Fruit fly (Drosophila melanogaster) whole organism, embryonic: ENCODE measurements around the gene a10.
A peak's percentile ranks its signal among the peaks of the same experiment; 100 is the strongest.

Experiments used
- Bdp1 ChIP-seq: fragments of 200-800 bp; sonication (Bioruptor generic); optimal IDR thresholded peaks from 3 replicates; lab custom pipeline; 2016; ENCODE audit warnings: missing biosample characterization, missing genetic modification characterization
- CG10366 ChIP-seq: fragments of 200-800 bp; sonication (Bioruptor generic); IDR thresholded peaks from 2 replicates; pipeline ENCODE4 v1.3.6; 2022; ENCODE audit warnings: missing biosample characterization, missing genetic modification characterization
- CG10543 ChIP-seq: fragments of 200-800 bp; sonication (Bioruptor generic); optimal IDR thresholded peaks from 3 replicates; lab custom pipeline; 2017; ENCODE audit warnings: missing biosample characterization, mild to moderate bottlenecking, missing genetic modification characterization, moderate library complexity
- CG10565 ChIP-seq: fragments of 200-800 bp; sonication (Bioruptor generic); optimal IDR thresholded peaks from 3 replicates; lab custom pipeline; 2016; ENCODE audit warnings: missing biosample characterization, mild to moderate bottlenecking, missing genetic modification characterization
- CG11456 ChIP-seq: fragments of 200-800 bp; sonication (Bioruptor generic); IDR thresholded peaks from 3 replicates; pipeline ENCODE4 v1.3.6; 2022; ENCODE audit warnings: missing biosample characterization, missing genetic modification characterization
- CG12299 ChIP-seq: fragments of 200-800 bp; sonication (Bioruptor generic); optimal IDR thresholded peaks from 2 replicates; lab custom pipeline; 2018; ENCODE audit warnings: missing biosample characterization, mild to moderate bottlenecking, missing genetic modification characterization
- CG12391 ChIP-seq: fragments of 200-800 bp; sonication (Bioruptor generic); optimal IDR thresholded peaks from 3 replicates; lab custom pipeline; 2018; ENCODE audit warnings: missing biosample characterization, mild to moderate bottlenecking, missing genetic modification characterization, moderate library complexity
- CG12769 ChIP-seq: fragments of 200-800 bp; sonication (Bioruptor generic); optimal IDR thresholded peaks from 2 replicates; lab custom pipeline; 2019; ENCODE audit warnings: missing biosample characterization, mild to moderate bottlenecking, missing genetic modification characterization, moderate library complexity
- CG15601 ChIP-seq: fragments of 200-800 bp; sonication (Bioruptor generic); optimal IDR thresholded peaks from 3 replicates; lab custom pipeline; 2019; ENCODE audit warnings: missing biosample characterization, mild to moderate bottlenecking, missing genetic modification characterization, moderate library complexity
- CG17829 ChIP-seq: fragments of 200-800 bp; optimal IDR thresholded peaks from 2 replicates; lab custom pipeline; 2019; ENCODE audit warnings: missing biosample characterization, mild to moderate bottlenecking, missing genetic modification characterization, moderate library complexity
- CG2116 ChIP-seq: fragments of 200-800 bp; sonication (Bioruptor generic); optimal IDR thresholded peaks from 3 replicates; lab custom pipeline; 2018; ENCODE audit warnings: missing biosample characterization, mild to moderate bottlenecking, missing genetic modification characterization
- CG33213 ChIP-seq: fragments of 200-800 bp; sonication (Bioruptor generic); optimal IDR thresholded peaks from 3 replicates; lab custom pipeline; 2016; ENCODE audit warnings: missing biosample characterization, missing genetic modification characterization
- CG34376 ChIP-seq: fragments of 200-800 bp; sonication (Bioruptor generic); optimal IDR thresholded peaks from 2 replicates; lab custom pipeline; 2018; ENCODE audit warnings: missing biosample characterization, mild to moderate bottlenecking, missing genetic modification characterization
- CG43689 ChIP-seq: fragments of 200-800 bp; sonication (Bioruptor generic); IDR thresholded peaks from 2 replicates; pipeline ENCODE4 v1.3.6; 2022; ENCODE audit warnings: missing biosample characterization, missing genetic modification characterization
- CG6272 ChIP-seq: fragments of 200-800 bp; sonication (Bioruptor generic); IDR thresholded peaks from 2 replicates; pipeline ENCODE4 v1.3.6; 2022; ENCODE audit warnings: missing biosample characterization, missing genetic modification characterization
- CG6791 ChIP-seq: fragments of 200-800 bp; sonication (Bioruptor generic); IDR thresholded peaks from 3 replicates; pipeline ENCODE4 v1.3.6; 2022; ENCODE audit warnings: missing biosample characterization, missing genetic modification characterization; ENCODE audit not compliant: partially characterized antibody
- CG9876 ChIP-seq: fragments of 200-800 bp; sonication (Bioruptor generic); optimal IDR thresholded peaks from 2 replicates; lab custom pipeline; 2016; ENCODE audit warnings: missing biosample characterization, missing genetic modification characterization
- D19B ChIP-seq: fragments of 200-800 bp; sonication (Bioruptor generic); optimal IDR thresholded peaks from 2 replicates; lab custom pipeline; 2017; ENCODE audit warnings: missing biosample characterization, mild to moderate bottlenecking, missing genetic modification characterization
- Dll ChIP-seq: fragments of 200-800 bp; sonication (Bioruptor generic); IDR thresholded peaks from 4 replicates; pipeline ENCODE4 v1.3.6; 2022; ENCODE audit warnings: missing biosample characterization, missing genetic modification characterization; ENCODE audit not compliant: partially characterized antibody
- Dp ChIP-seq: fragments of 200-800 bp; sonication (Bioruptor generic); optimal IDR thresholded peaks from 2 replicates; lab custom pipeline; 2018; ENCODE audit warnings: missing biosample characterization, mild to moderate bottlenecking, missing genetic modification characterization, moderate library complexity
- E2f2 ChIP-seq: fragments of 200-800 bp; sonication (Bioruptor generic); IDR thresholded peaks from 2 replicates; pipeline ENCODE4 v1.3.6; 2022; ENCODE audit warnings: missing biosample characterization, missing genetic modification characterization
- Hand ChIP-seq: fragments of 200-800 bp; sonication (Bioruptor generic); optimal IDR thresholded peaks from 2 replicates; lab custom pipeline; 2017; ENCODE audit warnings: mild to moderate bottlenecking, missing biosample characterization, missing genetic modification reagents, missing genetic modification characterization
- HmgD ChIP-seq: fragments of 200-800 bp; sonication (Bioruptor generic); optimal IDR thresholded peaks from 3 replicates; lab custom pipeline; 2016; ENCODE audit warnings: missing biosample characterization, missing genetic modification characterization
- Hr78 ChIP-seq, 2 experiments: fragments of 200-800 bp in 1 of 2; fragments of >200 bp in 1 of 2; sonication (Bioruptor generic) in 1 of 2; optimal IDR thresholded peaks; 2 replicates each; lab custom pipeline; 2017 to 2019; ENCODE audit warnings: missing biosample characterization in 2 of 2, missing genetic modification characterization in 2 of 2, mild to moderate bottlenecking in 1 of 2, moderate library complexity in 1 of 2
- Lhr ChIP-seq: fragments of 200-800 bp; sonication (Bioruptor generic); optimal IDR thresholded peaks from 3 replicates; lab custom pipeline; 2017; ENCODE audit warnings: mild to moderate bottlenecking, missing biosample characterization, missing genetic modification reagents, missing genetic modification characterization
- Pdp1 ChIP-seq, 2 experiments: fragments of 200-800 bp; sonication (Bioruptor generic); optimal IDR thresholded peaks; 3 replicates each; lab custom pipeline; 2016; ENCODE audit warnings: missing biosample characterization in 2 of 2, missing genetic modification characterization in 2 of 2, mild to moderate bottlenecking in 1 of 2, moderate library complexity in 1 of 2
- Scr ChIP-seq: fragments of 200-800 bp; sonication (Bioruptor generic); IDR thresholded peaks from 2 replicates; pipeline ENCODE4 v1.3.6; 2022; ENCODE audit warnings: missing biosample characterization, missing genetic modification characterization; ENCODE audit not compliant: partially characterized antibody
- Sry-δ ChIP-seq: fragments of 200-800 bp; sonication (Bioruptor generic); optimal IDR thresholded peaks from 2 replicates; lab custom pipeline; 2016; ENCODE audit warnings: missing biosample characterization, missing genetic modification characterization
- Xrp1 ChIP-seq: fragments of 200-800 bp; sonication (Bioruptor generic); IDR thresholded peaks from 2 replicates; pipeline ENCODE4 v1.3.6; 2022; ENCODE audit warnings: missing biosample characterization, missing genetic modification characterization
- amos ChIP-seq: fragments of 200-800 bp; sonication (Bioruptor generic); IDR thresholded peaks from 2 replicates; pipeline ENCODE4 v1.3.6; 2022; ENCODE audit warnings: missing biosample characterization, missing genetic modification characterization; ENCODE audit not compliant: partially characterized antibody
- aop ChIP-seq: fragments of 200-800 bp; sonication (Bioruptor generic); IDR thresholded peaks from 2 replicates; pipeline ENCODE4 v1.3.6; 2022; ENCODE audit warnings: missing biosample characterization, missing genetic modification characterization
- bbx ChIP-seq: fragments of 200-800 bp; sonication (Bioruptor generic); IDR thresholded peaks from 2 replicates; pipeline ENCODE4 v1.3.6; 2022; ENCODE audit warnings: missing biosample characterization, missing genetic modification characterization; ENCODE audit not compliant: partially characterized antibody
- bigmax ChIP-seq: fragments of 200-800 bp; sonication (Bioruptor generic); optimal IDR thresholded peaks from 2 replicates; lab custom pipeline; 2018; ENCODE audit warnings: missing biosample characterization, mild to moderate bottlenecking, missing genetic modification characterization
- bowl ChIP-seq: fragments of 200-800 bp; sonication (Bioruptor generic); IDR thresholded peaks from 2 replicates; pipeline ENCODE4 v1.3.6; 2022; ENCODE audit warnings: missing biosample characterization, missing genetic modification characterization
- cas ChIP-seq: fragments of 200-800 bp; sonication (Bioruptor generic); IDR thresholded peaks from 2 replicates; pipeline ENCODE4 v1.3.6; 2022; ENCODE audit warnings: missing biosample characterization, missing genetic modification characterization
- da ChIP-seq: fragments of 200-800 bp; sonication (Bioruptor generic); optimal IDR thresholded peaks from 2 replicates; lab custom pipeline; 2016; ENCODE audit warnings: missing biosample characterization, missing genetic modification characterization
- gfzf ChIP-seq: fragments of 200-800 bp; sonication (Bioruptor generic); optimal IDR thresholded peaks from 2 replicates; lab custom pipeline; 2016; ENCODE audit warnings: missing biosample characterization, mild to moderate bottlenecking, missing genetic modification characterization, moderate library complexity
- hb ChIP-seq: fragments of 200-800 bp; sonication (Bioruptor generic); IDR thresholded peaks from 3 replicates; pipeline ENCODE4 v1.3.6; 2022; ENCODE audit warnings: missing biosample characterization, missing genetic modification characterization; ENCODE audit not compliant: partially characterized antibody
- hbn ChIP-seq: fragments of 200-800 bp; sonication (Bioruptor generic); IDR thresholded peaks from 2 replicates; pipeline ENCODE4 v1.3.6; 2022; ENCODE audit warnings: missing biosample characterization, missing genetic modification characterization; ENCODE audit not compliant: partially characterized antibody
- hth ChIP-seq: fragments of >200 bp; optimal IDR thresholded peaks from 2 replicates; lab custom pipeline; 2017; ENCODE audit warnings: inconsistent platforms
- klu ChIP-seq: fragments of 200-800 bp; sonication (Bioruptor generic); IDR thresholded peaks from 2 replicates; pipeline ENCODE4 v1.3.6; 2022; ENCODE audit warnings: missing biosample characterization, missing genetic modification characterization
- lov ChIP-seq, 2 experiments: fragments of 200-800 bp in 1 of 2; fragments of >200 bp in 1 of 2; sonication (Bioruptor generic) in 1 of 2; IDR thresholded peaks in 1 of 2; optimal IDR thresholded peaks in 1 of 2; 2 replicates in 1 of 2; 3 replicates in 1 of 2; pipeline versions ENCODE4 v1.3.6 to Lab custom; 2017 to 2022; ENCODE audit warnings: missing biosample characterization in 1 of 2, missing genetic modification characterization in 1 of 2
- mld ChIP-seq: fragments of 200-800 bp; sonication (Bioruptor generic); IDR thresholded peaks from 3 replicates; pipeline ENCODE4 v1.3.6; 2022; ENCODE audit warnings: missing biosample characterization, missing genetic modification characterization; ENCODE audit not compliant: partially characterized antibody
- oc ChIP-seq: fragments of 200-800 bp; sonication (Bioruptor generic); optimal IDR thresholded peaks from 2 replicates; lab custom pipeline; 2018; ENCODE audit warnings: missing biosample characterization, mild to moderate bottlenecking, missing genetic modification characterization, moderate library complexity
- ranshi ChIP-seq: fragments of 200-800 bp; sonication (Bioruptor generic); IDR thresholded peaks from 2 replicates; pipeline ENCODE4 v1.3.6; 2022; ENCODE audit warnings: missing biosample characterization, missing genetic modification characterization
- scrt ChIP-seq: fragments of 200-800 bp; sonication (Bioruptor generic); optimal IDR thresholded peaks from 2 replicates; lab custom pipeline; 2018; ENCODE audit warnings: missing biosample characterization, mild to moderate bottlenecking, missing genetic modification characterization, moderate library complexity
- tin ChIP-seq: fragments of 200-800 bp; sonication (Bioruptor generic); optimal IDR thresholded peaks from 3 replicates; lab custom pipeline; 2016; ENCODE audit warnings: missing biosample characterization, missing genetic modification characterization
- tna ChIP-seq: fragments of 200-800 bp; sonication (Bioruptor generic); IDR thresholded peaks from 2 replicates; pipeline ENCODE4 v1.3.6; 2022; ENCODE audit warnings: missing biosample characterization, missing genetic modification characterization; ENCODE audit not compliant: partially characterized antibody
- zen2 ChIP-seq: fragments of 200-800 bp; sonication (Bioruptor generic); IDR thresholded peaks from 3 replicates; pipeline ENCODE4 v1.3.6; 2022; ENCODE audit warnings: missing biosample characterization, missing genetic modification characterization; ENCODE audit not compliant: partially characterized antibody

Gene a10

dm6 chr3L:17027310-17027709, 3.8 kb upstream of the a10 start, which contains the start of gene CG7730 (continued):
- TF ChIP-seq tin (GFP tag; lab: Kevin White, UChicago) (no peak), amos (GFP tag; lab: Robert Waterston, UW) (peak; percentile 47; the same call in 1 of the 2 replicates), CG43689 (GFP tag; lab: Robert Waterston, UW) (no peak), cas (GFP tag; lab: Robert Waterston, UW) (no peak), CG12769 (no peak), Xrp1 (GFP tag; lab: Robert Waterston, UW) (no peak), bbx (GFP tag; lab: Robert Waterston, UW) (peak; percentile 58; the same call in 1 of the 2 replicates), CG12299 (tag; lab: Kevin White, UChicago) (no peak), Dll (peak; percentile 71), Dp (GFP tag; lab: Kevin White, UChicago) (peak; percentile 81), CG17829 (tag; lab: Kevin White, UChicago) (no peak), CG6791 (GFP tag; lab: Robert Waterston, UW) (peak; percentile 75), CG10543 (no peak), CG6272 (GFP tag; lab: Robert Waterston, UW) (no peak), CG11456 (GFP tag; lab: Robert Waterston, UW) (no peak), Sry-δ (peak; percentile 6), hb (GFP tag; lab: Robert Waterston, UW) (peak; percentile 32; the same call in 1 of the 3 replicates), oc (no peak), HmgD (GFP tag; lab: Kevin White, UChicago) (no peak), hbn (peak; percentile 58; the same call in 1 of the 2 replicates), CG9876 (GFP tag; lab: Kevin White, UChicago) (no peak), scrt (GFP tag; lab: Kevin White, UChicago) (no peak), zen2 (GFP tag; lab: Robert Waterston, UW) (peak; percentile 79), Lhr (no peak), CG34376 (GFP tag; lab: Kevin White, UChicago) (no peak), aop (GFP tag; lab: Robert Waterston, UW) (no peak), CG10366 (GFP tag; lab: Robert Waterston, UW) (no peak), hth (no peak), Pdp1 (GFP tag; optimal IDR thresholded peaks at IDR 0.05; lab: Kevin White, UChicago) (no peak), CG33213 (GFP tag; lab: Kevin White, UChicago) (no peak), tna (GFP tag; lab: Robert Waterston, UW) (peak; percentile 71), CG10565 (no peak), CG15601 (tag; lab: Kevin White, UChicago) (no peak), mld (GFP tag; lab: Robert Waterston, UW) (peak; percentile 64; the same call in 2 of the 3 replicates), Bdp1 (GFP tag; lab: Kevin White, UChicago) (no peak), klu (GFP tag; lab: Robert Waterston, UW) (no peak), Hand (GFP tag; lab: Kevin White, UChicago) (no peak), gfzf (GFP tag; lab: Kevin White, UChicago) (no peak), E2f2 (GFP tag; lab: Robert Waterston, UW) (peak; percentile 86), Scr (GFP tag; lab: Robert Waterston, UW) (peak; percentile 60), D19B (no peak), da (no peak), bigmax (no peak), Hr78 (GFP tag; optimal IDR thresholded peaks at IDR 0.05; lab: Kevin White, UChicago) (no peak), bowl (GFP tag; lab: Robert Waterston, UW) (no peak), CG2116 (peak; percentile 29), CG12391 (tag; lab: Kevin White, UChicago) (no peak), ranshi (GFP tag; lab: Robert Waterston, UW) (no peak), lov (optimal IDR thresholded peaks at IDR 0.05; lab: Kevin White, UChicago) (no peak), lov (GFP tag; IDR thresholded peaks at IDR 0.05; lab: Robert Waterston, UW) (no peak)
